Fruit fly (Drosophila melanogaster) S2 (cell line): ENCODE measurements around the gene CG14017.

Source experiments
- CG8478 ChIP-seq: fragments of >200 bp; optimal IDR thresholded peaks from 2 replicates; lab custom pipeline; 2018
- CTCF ChIP-seq, 2 experiments: fragments of >200 bp; optimal IDR thresholded peaks; 2 replicates each; lab custom pipeline; 2018

DNA sequence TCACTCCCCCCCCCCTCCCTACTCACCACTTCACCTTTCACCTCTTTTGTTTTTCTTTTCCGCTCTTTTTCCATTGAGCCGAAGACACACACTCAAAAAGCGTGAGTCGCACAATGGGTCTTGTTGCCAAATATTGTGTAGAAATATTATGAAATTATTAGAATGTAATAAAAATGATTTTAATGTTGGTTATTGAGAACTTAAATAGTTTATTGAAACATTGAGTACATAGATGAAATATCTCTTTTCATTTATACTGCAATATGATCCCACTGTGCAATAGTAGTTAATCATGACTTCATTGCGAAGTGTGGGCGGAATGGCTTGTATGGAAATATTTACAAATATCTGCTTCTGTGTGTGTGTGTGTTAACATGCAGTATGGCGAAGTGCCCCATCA is 13.4 kb downstream of the CG14017 start:
- TF ChIP-seq CTCF (optimal IDR thresholded peaks at IDR 0.05; lab: Kevin White, UChicago) (no peak), CG8478 (lab: Kevin White, UChicago) (no peak)
